Worm (Caenorhabditis elegans): ENCODE data around the gene srx-129.

- TF ChIP-seq pqm-1 (tag; optimal IDR thresholded peaks at IDR 0.05), result no peak
- TF ChIP-seq zag-1 (tag; optimal IDR thresholded peaks at IDR 0.05), result no peak
- no peak for TF ChIP-seq daf-12 (tag; optimal IDR thresholded peaks at IDR 0.05)
- TF ChIP-seq zfp-2 (tag; optimal IDR thresholded peaks at IDR 0.05), result no peak
- TF ChIP-seq dve-1 (tag; optimal IDR thresholded peaks at IDR 0.05; ENCODE audit: insufficient read depth), result no peak
- TF ChIP-seq lin-13 (GFP tag; optimal IDR thresholded peaks at IDR 0.05), result no peak
- no peak for TF ChIP-seq nhr-10 (tag; optimal IDR thresholded peaks at IDR 0.05)
- no peak for TF ChIP-seq spr-1 (tag; optimal IDR thresholded peaks at IDR 0.05)
Measured at ce11 chrV:13807232-13807631, 26.8 kb upstream of the srx-129 start, which contains the start of gene swan-1.
